Worm (Caenorhabditis elegans) whole organism, late embryonic: Measurements from ENCODE around the gene F45D3.1.

Source experiments
- F13H6.1 ChIP-seq: sonication (generic microtip); optimal IDR thresholded peaks from 2 replicates; lab custom pipeline; 2016; ENCODE audit warnings: missing genetic modification characterization, missing compliant biosample characterization
- ama-1 ChIP-seq: fragments of 150-350 bp; optimal IDR thresholded peaks from 2 replicates; lab custom pipeline; 2014
- fkh-10 ChIP-seq: fragments of 150-350 bp; optimal IDR thresholded peaks from 2 replicates; lab custom pipeline; 2014; ENCODE audit warnings: missing biosample characterization, missing genetic modification reagents, missing genetic modification characterization
- hlh-13 ChIP-seq: fragments of 200-800 bp; sonication (Bioruptor generic); optimal IDR thresholded peaks from 2 replicates; lab custom pipeline; 2018; ENCODE audit warnings: mild to moderate bottlenecking, missing genetic modification characterization, missing compliant biosample characterization
- hlh-15 ChIP-seq: sonication (generic microtip); optimal IDR thresholded peaks from 2 replicates; lab custom pipeline; 2016; ENCODE audit warnings: missing genetic modification characterization, missing compliant biosample characterization
- hlh-8 ChIP-seq: sonication (generic microtip); optimal IDR thresholded peaks from 2 replicates; lab custom pipeline; 2016; ENCODE audit warnings: missing genotype, missing genetic modification characterization, missing compliant biosample characterization
- lin-11 ChIP-seq: fragments of 200-800 bp; sonication (Bioruptor generic); optimal IDR thresholded peaks from 2 replicates; lab custom pipeline; 2018; ENCODE audit warnings: mild to moderate bottlenecking, missing genetic modification characterization, missing compliant biosample characterization
- nfya-1 ChIP-seq: sonication (generic microtip); optimal IDR thresholded peaks from 2 replicates; lab custom pipeline; 2017; ENCODE audit warnings: missing genetic modification characterization, mild to moderate bottlenecking, missing compliant biosample characterization, antibody characterized with exemption, moderate library complexity
- nhr-11 ChIP-seq: fragments of 150-350 bp; optimal IDR thresholded peaks from 2 replicates; lab custom pipeline; 2014; ENCODE audit warnings: missing biosample characterization, missing genetic modification characterization
- pag-3 ChIP-seq: sonication (generic microtip); optimal IDR thresholded peaks from 2 replicates; lab custom pipeline; 2016; ENCODE audit warnings: missing compliant biosample characterization, missing genetic modification characterization, borderline replicate concordance
- rnt-1 ChIP-seq: sonication (generic microtip); optimal IDR thresholded peaks from 2 replicates; lab custom pipeline; 2016; ENCODE audit warnings: missing genetic modification characterization, missing compliant biosample characterization
- sox-2 ChIP-seq: fragments of 200-800 bp; sonication (Bioruptor generic); IDR thresholded peaks from 2 replicates; pipeline ENCODE4 v1.3.6; 2022; ENCODE audit warnings: missing genetic modification reagents, missing genetic modification characterization, missing compliant biosample characterization
- tbx-2 ChIP-seq: sonication (generic microtip); optimal IDR thresholded peaks from 2 replicates; lab custom pipeline; 2016; ENCODE audit warnings: missing genetic modification characterization, missing compliant biosample characterization

DNA sequence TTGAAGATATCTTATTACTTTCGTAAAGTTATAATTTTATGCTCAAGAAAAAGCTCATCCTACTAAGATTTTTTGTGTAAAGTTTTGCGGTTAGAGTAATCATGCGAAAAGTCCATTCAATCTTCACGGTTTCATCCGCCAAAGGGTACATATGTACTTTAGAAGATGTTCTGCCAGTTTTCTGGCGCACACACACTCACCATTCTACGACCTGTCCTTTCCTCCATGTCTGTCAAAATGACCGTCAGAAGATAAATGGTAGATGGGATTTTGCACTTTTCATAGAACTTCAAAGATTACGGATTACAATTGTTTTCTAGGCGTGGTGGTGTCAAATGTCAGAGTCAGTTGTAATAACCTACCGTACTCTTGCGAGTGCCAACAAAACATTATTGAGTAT is 10.6 kb downstream of the F45D3.1 start:
- TF ChIP-seq nhr-11 (tag; lab: Kevin White, UChicago) (no peak), sox-2 (GFP tag; lab: Robert Waterston, UW) (no peak), fkh-10 (no peak), pag-3 (tag; lab: Kevin White, UChicago) (no peak), F13H6.1 (tag; lab: Kevin White, UChicago) (no peak), rnt-1 (no peak), nfya-1 (no peak), ama-1 (lab: Kevin White, UChicago) (no peak), hlh-8 (tag; lab: Kevin White, UChicago) (no peak), lin-11 (tag; lab: Kevin White, UChicago) (no peak), hlh-13 (GFP tag; lab: Kevin White, UChicago) (no peak), tbx-2 (tag; lab: Kevin White, UChicago) (no peak), hlh-15 (tag; lab: Kevin White, UChicago) (no peak)
